Worm (Caenorhabditis elegans) whole organism, L4 larva: ENCODE results near the gene bbs-8.

Experiments
- R02D3.7 ChIP-seq: fragments of 150-350 bp; sonication (generic microtip); optimal IDR thresholded peaks from 3 replicates; lab custom pipeline; 2014; ENCODE audit warnings: missing biosample characterization, missing genetic modification characterization
- Y105C5A.15 ChIP-seq: fragments of 200-800 bp; sonication (Bioruptor generic); IDR thresholded peaks from 2 replicates; pipeline ENCODE4 v1.3.6; 2022; ENCODE audit warnings: missing genetic modification characterization, missing compliant biosample characterization
- ama-1 ChIP-seq: fragments of 150-350 bp; optimal IDR thresholded peaks from 2 replicates; lab custom pipeline; 2014; ENCODE audit warnings: inconsistent platforms, mixed read lengths
- ces-1 ChIP-seq: fragments of 150-350 bp; sonication (generic microtip); optimal IDR thresholded peaks from 4 replicates; lab custom pipeline; 2014; ENCODE audit warnings: missing biosample characterization, missing genetic modification reagents, missing genetic modification characterization
- duxl-1 ChIP-seq: sonication (generic microtip); optimal IDR thresholded peaks from 2 replicates; lab custom pipeline; 2016; ENCODE audit warnings: mild to moderate bottlenecking, missing genetic modification characterization, moderate library complexity, missing compliant biosample characterization; ENCODE audit not compliant: poor library complexity
- lin-13 ChIP-seq: fragments of 150-350 bp; optimal IDR thresholded peaks from 2 replicates; lab custom pipeline; 2014; ENCODE audit warnings: missing biosample characterization, missing genetic modification reagents, missing genetic modification characterization
- lin-29 ChIP-seq: fragments of 200-800 bp; sonication (Bioruptor generic); IDR thresholded peaks from 2 replicates; pipeline ENCODE4 v1.3.6; 2022; ENCODE audit warnings: missing genetic modification reagents, missing genetic modification characterization, missing compliant biosample characterization
- lsy-2 ChIP-seq, 2 experiments: fragments of 150-350 bp in 1 of 2; sonication (generic microtip) in 1 of 2; optimal IDR thresholded peaks; 2 replicates each; lab custom pipeline; 2014 to 2017; ENCODE audit warnings: missing biosample characterization in 2 of 2, missing genetic modification characterization in 2 of 2
- nhr-11 ChIP-seq: fragments of 150-350 bp; optimal IDR thresholded peaks from 2 replicates; lab custom pipeline; 2014; ENCODE audit warnings: missing biosample characterization, missing genetic modification characterization
- nhr-28 ChIP-seq: fragments of 150-350 bp; optimal IDR thresholded peaks from 2 replicates; lab custom pipeline; 2014; ENCODE audit warnings: missing biosample characterization, missing genetic modification characterization
- nhr-41 ChIP-seq: fragments of 200-800 bp; sonication (Bioruptor generic); IDR thresholded peaks from 2 replicates; pipeline ENCODE4 v1.3.6; 2022; ENCODE audit warnings: missing genetic modification reagents, missing genetic modification characterization, missing compliant biosample characterization
- unc-62 ChIP-seq, 3 experiments: fragments of 150-350 bp in 1 of 3; sonication (generic microtip); optimal IDR thresholded peaks in 2 of 3; peaks in 1 of 3; 1 replicate in 1 of 3; 2 replicates in 2 of 3; lab custom pipeline; 2014 to 2017; ENCODE audit warnings: missing biosample characterization in 3 of 3, missing genetic modification characterization in 3 of 3, missing genetic modification reagents in 3 of 3, missing genotype in 1 of 3
- zag-1 ChIP-seq: fragments of 150-350 bp; optimal IDR thresholded peaks from 2 replicates; lab custom pipeline; 2014; ENCODE audit warnings: missing biosample characterization, missing genetic modification characterization
- ztf-11 ChIP-seq: fragments of 150-350 bp; optimal IDR thresholded peaks from 2 replicates; lab custom pipeline; 2014; ENCODE audit warnings: missing biosample characterization, missing genetic modification characterization

ce11 chrV:6736108-6736507 is 28.8 kb downstream of the bbs-8 start:
- TF ChIP-seq ama-1 (lab: Kevin White, UChicago): no peak
- TF ChIP-seq ztf-11 (tag; lab: Kevin White, UChicago): no peak
- TF ChIP-seq nhr-11 (tag; lab: Kevin White, UChicago): no peak
- no peak for TF ChIP-seq R02D3.7 (tag; lab: Kevin White, UChicago)
- no peak for TF ChIP-seq ces-1 (GFP tag; lab: Kevin White, UChicago)
- no peak for TF ChIP-seq duxl-1 (tag; lab: Kevin White, UChicago)
- TF ChIP-seq unc-62 (GFP tag; optimal IDR thresholded peaks at IDR 0.05 in 1 of 2; lab: Kevin White, UChicago): peak in 1 of 2 experiments; percentile 41
- TF ChIP-seq unc-62 (tag; optimal IDR thresholded peaks at IDR 0.05; lab: Kevin White, UChicago): no peak
- TF ChIP-seq lsy-2 (tag; optimal IDR thresholded peaks at IDR 0.05; lab: Kevin White, UChicago): no peak
- no peak for TF ChIP-seq Y105C5A.15 (GFP tag; lab: Robert Waterston, UW)
- no peak for TF ChIP-seq nhr-28 (tag; lab: Kevin White, UChicago)
- no peak for TF ChIP-seq lin-29
- no peak for TF ChIP-seq nhr-41 (GFP tag; lab: Robert Waterston, UW)
- no peak for TF ChIP-seq lin-13 (GFP tag; lab: Kevin White, UChicago)
- no peak for TF ChIP-seq zag-1 (tag; lab: Kevin White, UChicago)
